Fruit fly (Drosophila melanogaster) whole organism, embryonic: ENCODE measurements around the gene Xport-B.

Experiments
- Bdp1 ChIP-seq: fragments of 200-800 bp; sonication (Bioruptor generic); optimal IDR thresholded peaks from 3 replicates; lab custom pipeline; 2016; ENCODE audit warnings: missing biosample characterization, missing genetic modification characterization
- CG10267 ChIP-seq: fragments of 200-800 bp; sonication (Bioruptor generic); optimal IDR thresholded peaks from 2 replicates; lab custom pipeline; 2018; ENCODE audit warnings: missing biosample characterization, mild to moderate bottlenecking, missing genetic modification characterization, moderate library complexity
- CG10321 ChIP-seq: fragments of 200-800 bp; sonication (Bioruptor generic); IDR thresholded peaks from 2 replicates; pipeline ENCODE4 v1.3.6; 2022; ENCODE audit warnings: missing biosample characterization, missing genetic modification characterization
- CG11085 ChIP-seq: fragments of 200-800 bp; sonication (Bioruptor generic); IDR thresholded peaks from 2 replicates; pipeline ENCODE4 v1.3.6; 2022; ENCODE audit warnings: missing biosample characterization, missing genetic modification characterization
- CG12744 ChIP-seq: fragments of 200-800 bp; sonication (Bioruptor generic); optimal IDR thresholded peaks from 2 replicates; lab custom pipeline; 2016; ENCODE audit warnings: missing biosample characterization, missing genetic modification characterization
- CG13424 ChIP-seq: fragments of 200-800 bp; sonication (Bioruptor generic); optimal IDR thresholded peaks from 2 replicates; lab custom pipeline; 2019; ENCODE audit warnings: missing biosample characterization, mild to moderate bottlenecking, missing genetic modification characterization, moderate library complexity
- CG13624 ChIP-seq: fragments of 200-800 bp; sonication (Bioruptor generic); optimal IDR thresholded peaks from 2 replicates; lab custom pipeline; 2016; ENCODE audit warnings: missing biosample characterization, missing genetic modification characterization
- CG14014 ChIP-seq: fragments of 200-800 bp; sonication (Bioruptor generic); IDR thresholded peaks from 2 replicates; pipeline ENCODE4 v1.3.6; 2022; ENCODE audit warnings: missing biosample characterization, missing genetic modification characterization
- CG2129 ChIP-seq: fragments of 200-800 bp; sonication (Bioruptor generic); IDR thresholded peaks from 2 replicates; pipeline ENCODE4 v1.3.6; 2022; ENCODE audit warnings: missing biosample characterization, missing genetic modification characterization; ENCODE audit not compliant: partially characterized antibody
- CG2202 ChIP-seq: fragments of 200-800 bp; sonication (Bioruptor generic); optimal IDR thresholded peaks from 2 replicates; lab custom pipeline; 2018; ENCODE audit warnings: missing biosample characterization, mild to moderate bottlenecking, missing genetic modification characterization
- CG31365 ChIP-seq: fragments of 200-800 bp; sonication (Bioruptor generic); optimal IDR thresholded peaks from 2 replicates; lab custom pipeline; 2018; ENCODE audit warnings: missing biosample characterization, mild to moderate bottlenecking, missing genetic modification characterization
- CG7271 ChIP-seq: fragments of 200-800 bp; sonication (Bioruptor generic); optimal IDR thresholded peaks from 2 replicates; lab custom pipeline; 2018; ENCODE audit warnings: missing biosample characterization, mild to moderate bottlenecking, missing genetic modification characterization, moderate library complexity
- CG7372 ChIP-seq: fragments of 200-800 bp; sonication (Bioruptor generic); IDR thresholded peaks from 2 replicates; pipeline ENCODE4 v1.3.6; 2022; ENCODE audit warnings: missing biosample characterization, missing genetic modification characterization
- CG7556 ChIP-seq: fragments of 200-800 bp; sonication (Bioruptor generic); optimal IDR thresholded peaks from 2 replicates; lab custom pipeline; 2017; ENCODE audit warnings: missing biosample characterization, mild to moderate bottlenecking, missing genetic modification characterization
- CG7786 ChIP-seq: fragments of 200-800 bp; sonication (Bioruptor generic); optimal IDR thresholded peaks from 2 replicates; lab custom pipeline; 2016; ENCODE audit warnings: missing biosample characterization, missing genetic modification characterization
- CG8290 ChIP-seq, 3 experiments: fragments of 200-800 bp; sonication (Bioruptor generic); optimal IDR thresholded peaks; 2 replicates each; lab custom pipeline; 2016 to 2019; ENCODE audit warnings: missing biosample characterization in 3 of 3, missing genetic modification characterization in 3 of 3, mild to moderate bottlenecking in 2 of 3, moderate library complexity in 1 of 3
- CG8388 ChIP-seq: fragments of 200-800 bp; sonication (Bioruptor generic); optimal IDR thresholded peaks from 2 replicates; lab custom pipeline; 2019; ENCODE audit warnings: missing biosample characterization, mild to moderate bottlenecking, missing genetic modification characterization, moderate library complexity
- CG9932 ChIP-seq: fragments of 200-800 bp; sonication (Bioruptor generic); IDR thresholded peaks from 2 replicates; pipeline ENCODE4 v1.3.6; 2022; ENCODE audit warnings: missing biosample characterization, missing genetic modification characterization
- CTCF ChIP-seq: fragments of 200-800 bp; sonication (Bioruptor generic); optimal IDR thresholded peaks from 2 replicates; lab custom pipeline; 2017; ENCODE audit warnings: missing biosample characterization, mild to moderate bottlenecking, missing genetic modification characterization, moderate library complexity
- D19B ChIP-seq: fragments of 200-800 bp; sonication (Bioruptor generic); optimal IDR thresholded peaks from 2 replicates; lab custom pipeline; 2017; ENCODE audit warnings: missing biosample characterization, mild to moderate bottlenecking, missing genetic modification characterization
- Dll ChIP-seq: fragments of 200-800 bp; sonication (Bioruptor generic); IDR thresholded peaks from 4 replicates; pipeline ENCODE4 v1.3.6; 2022; ENCODE audit warnings: missing biosample characterization, missing genetic modification characterization; ENCODE audit not compliant: partially characterized antibody
- Doc2 ChIP-seq: fragments of 200-800 bp; sonication (Bioruptor generic); IDR thresholded peaks from 2 replicates; pipeline ENCODE4 v1.3.6; 2022; ENCODE audit warnings: missing biosample characterization, missing genetic modification characterization
- Doc3 ChIP-seq: fragments of 200-800 bp; sonication (Bioruptor generic); IDR thresholded peaks from 3 replicates; pipeline ENCODE4 v1.3.6; 2022; ENCODE audit warnings: missing biosample characterization, missing genetic modification characterization; ENCODE audit not compliant: partially characterized antibody
- Ets65A ChIP-seq: fragments of 200-800 bp; sonication (Bioruptor generic); peaks from one replicate; lab custom pipeline; 2016; ENCODE audit warnings: missing biosample characterization, missing genetic modification characterization
- Fer1 ChIP-seq: fragments of 200-800 bp; sonication (Bioruptor generic); optimal IDR thresholded peaks from 2 replicates; lab custom pipeline; 2017; ENCODE audit warnings: missing biosample characterization, mild to moderate bottlenecking, missing genetic modification characterization
- H2.0 ChIP-seq: fragments of 200-800 bp; sonication (Bioruptor generic); IDR thresholded peaks from 2 replicates; pipeline ENCODE4 v1.3.6; 2022; ENCODE audit warnings: missing biosample characterization, missing genetic modification characterization
- HLH3B ChIP-seq: fragments of 200-800 bp; sonication (Bioruptor generic); IDR thresholded peaks from 2 replicates; pipeline ENCODE4 v1.3.6; 2022; ENCODE audit warnings: missing biosample characterization, missing genetic modification characterization
- Hr78 ChIP-seq, 2 experiments: fragments of 200-800 bp in 1 of 2; fragments of >200 bp in 1 of 2; sonication (Bioruptor generic) in 1 of 2; optimal IDR thresholded peaks; 2 replicates each; lab custom pipeline; 2017 to 2019; ENCODE audit warnings: missing biosample characterization in 2 of 2, missing genetic modification characterization in 2 of 2, mild to moderate bottlenecking in 1 of 2, moderate library complexity in 1 of 2
- Max ChIP-seq: fragments of 200-800 bp; sonication (Bioruptor generic); optimal IDR thresholded peaks from 2 replicates; lab custom pipeline; 2016; ENCODE audit warnings: missing biosample characterization, mild to moderate bottlenecking, missing genetic modification characterization
- Med ChIP-seq: fragments of 200-800 bp; sonication (Bioruptor generic); peaks from one replicate; lab custom pipeline; 2016; ENCODE audit warnings: missing biosample characterization, missing genetic modification characterization, mild to moderate bottlenecking, inconsistent platforms, moderate library complexity
- Oaz ChIP-seq: fragments of 200-800 bp; sonication (Bioruptor generic); IDR thresholded peaks from 2 replicates; pipeline ENCODE4 v1.3.6; 2022; ENCODE audit warnings: missing biosample characterization, missing genetic modification characterization
- Side ChIP-seq: fragments of 200-800 bp; sonication (Bioruptor generic); optimal IDR thresholded peaks from 2 replicates; lab custom pipeline; 2016; ENCODE audit warnings: missing biosample characterization, missing genetic modification characterization
- Tbp ChIP-seq: fragments of >200 bp; optimal IDR thresholded peaks from 2 replicates; lab custom pipeline; 2018; ENCODE audit warnings: missing biosample characterization, missing genetic modification characterization
- Xbp1 ChIP-seq: fragments of 200-800 bp; sonication (Bioruptor generic); optimal IDR thresholded peaks from 3 replicates; lab custom pipeline; 2016; ENCODE audit warnings: missing biosample characterization, mild to moderate bottlenecking, missing genetic modification characterization
- bigmax ChIP-seq: fragments of 200-800 bp; sonication (Bioruptor generic); optimal IDR thresholded peaks from 2 replicates; lab custom pipeline; 2018; ENCODE audit warnings: missing biosample characterization, mild to moderate bottlenecking, missing genetic modification characterization
- cwo ChIP-seq: fragments of 200-800 bp; sonication (Bioruptor generic); optimal IDR thresholded peaks from 3 replicates; lab custom pipeline; 2017; ENCODE audit warnings: missing biosample characterization, missing genetic modification characterization, mild to moderate bottlenecking, moderate library complexity, missing genetic modification reagents
- da ChIP-seq: fragments of 200-800 bp; sonication (Bioruptor generic); optimal IDR thresholded peaks from 2 replicates; lab custom pipeline; 2016; ENCODE audit warnings: missing biosample characterization, missing genetic modification characterization
- eve ChIP-seq, 2 experiments: fragments of >200 bp; optimal IDR thresholded peaks; 2 replicates each; lab custom pipeline; 2017; ENCODE audit warnings: missing biosample characterization in 2 of 2, missing genetic modification characterization in 2 of 2
- gcm ChIP-seq: fragments of 200-800 bp; sonication (Bioruptor generic); optimal IDR thresholded peaks from 2 replicates; lab custom pipeline; 2019; ENCODE audit warnings: missing biosample characterization, mild to moderate bottlenecking, missing genetic modification characterization, moderate library complexity
- gem ChIP-seq: fragments of 200-800 bp; sonication (Bioruptor generic); optimal IDR thresholded peaks from 2 replicates; lab custom pipeline; 2019; ENCODE audit warnings: missing biosample characterization, mild to moderate bottlenecking, missing genetic modification characterization, moderate library complexity
- insv ChIP-seq, 2 experiments: fragments of 200-800 bp; sonication (Bioruptor generic); optimal IDR thresholded peaks; 3 replicates each; lab custom pipeline; 2016 to 2018; ENCODE audit warnings: missing biosample characterization in 2 of 2, missing genetic modification characterization in 2 of 2
- kah ChIP-seq: fragments of 200-800 bp; sonication (Bioruptor generic); optimal IDR thresholded peaks from 2 replicates; lab custom pipeline; 2018; ENCODE audit warnings: missing biosample characterization, mild to moderate bottlenecking, missing genetic modification characterization
- klu ChIP-seq: fragments of 200-800 bp; sonication (Bioruptor generic); IDR thresholded peaks from 2 replicates; pipeline ENCODE4 v1.3.6; 2022; ENCODE audit warnings: missing biosample characterization, missing genetic modification characterization
- knrl ChIP-seq: fragments of 200-800 bp; sonication (Bioruptor generic); IDR thresholded peaks from 3 replicates; pipeline ENCODE4 v1.3.6; 2022; ENCODE audit warnings: missing biosample characterization, missing genetic modification characterization; ENCODE audit not compliant: partially characterized antibody
- lmd ChIP-seq: fragments of 200-800 bp; sonication (Bioruptor generic); IDR thresholded peaks from 2 replicates; pipeline ENCODE4 v1.3.6; 2022; ENCODE audit warnings: missing biosample characterization, missing genetic modification characterization
- p53 ChIP-seq: fragments of 200-800 bp; sonication (Bioruptor generic); optimal IDR thresholded peaks from 2 replicates; lab custom pipeline; 2016; ENCODE audit warnings: missing biosample characterization, missing genetic modification characterization
- psq ChIP-seq: fragments of 200-800 bp; sonication (Bioruptor generic); optimal IDR thresholded peaks from 2 replicates; lab custom pipeline; 2017; ENCODE audit warnings: missing biosample characterization, missing genetic modification characterization
- pum ChIP-seq: fragments of 200-800 bp; sonication (Bioruptor generic); optimal IDR thresholded peaks from 2 replicates; lab custom pipeline; 2016; ENCODE audit warnings: missing biosample characterization, missing genetic modification characterization
- row ChIP-seq: fragments of 200-800 bp; sonication (Bioruptor generic); IDR thresholded peaks from 3 replicates; pipeline ENCODE4 v1.3.6; 2022; ENCODE audit warnings: missing biosample characterization, missing genetic modification characterization
- sens ChIP-seq: fragments of 200-800 bp; sonication (Bioruptor generic); peaks from one replicate; lab custom pipeline; 2016; ENCODE audit warnings: missing biosample characterization, missing genetic modification characterization
- seq ChIP-seq: fragments of 200-800 bp; sonication (Bioruptor generic); IDR thresholded peaks from 2 replicates; pipeline ENCODE4 v1.3.6; 2022; ENCODE audit warnings: missing biosample characterization, missing genetic modification characterization
- ssp ChIP-seq: fragments of 200-800 bp; sonication (Bioruptor generic); IDR thresholded peaks from 2 replicates; pipeline ENCODE4 v1.3.6; 2022; ENCODE audit warnings: missing biosample characterization, missing genetic modification characterization

The Xport-B gene

DNA sequence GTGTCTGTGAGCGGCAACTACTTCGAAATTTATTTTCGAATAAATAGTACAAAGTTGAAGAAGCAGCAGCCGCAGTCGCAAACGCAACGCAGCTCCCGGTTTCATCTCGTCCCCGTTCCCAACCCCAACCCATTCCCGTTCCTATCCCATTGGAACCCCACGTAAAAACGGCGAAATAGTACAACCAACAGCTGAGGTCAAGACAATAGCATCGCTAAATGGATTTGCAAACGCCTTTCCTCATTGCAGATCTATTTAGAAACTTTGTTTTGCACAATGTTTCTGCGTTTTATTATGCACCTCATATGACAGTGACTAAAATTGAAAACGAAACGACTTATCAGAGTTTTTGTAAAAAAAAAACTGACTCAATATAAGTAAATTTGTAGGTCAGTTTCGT lies 23.8 kb downstream of the Xport-B start (continued):
- no peak for TF ChIP-seq insv (GFP tag; optimal IDR thresholded peaks at IDR 0.05; lab: Kevin White, UChicago)
- TF ChIP-seq CG11085 (GFP tag; lab: Robert Waterston, UW) = no peak
- no peak for TF ChIP-seq CG14014 (GFP tag; lab: Robert Waterston, UW)
- no peak for TF ChIP-seq CG7271 (tag; lab: Kevin White, UChicago)
- TF ChIP-seq Dll (GFP tag; lab: Robert Waterston, UW) = no peak
- TF ChIP-seq CTCF (GFP tag; lab: Kevin White, UChicago) = no peak
- TF ChIP-seq CG9932 (GFP tag; lab: Robert Waterston, UW) = peak; percentile 24; the same call in 1 of the 2 replicates
- TF ChIP-seq row (GFP tag; lab: Robert Waterston, UW) = peak; percentile 29; the same call in 1 of the 3 replicates
- peak; percentile 23; the same call in 1 of the 2 replicates for TF ChIP-seq HLH3B
- no peak for TF ChIP-seq p53
- TF ChIP-seq D19B (GFP tag; lab: Kevin White, UChicago) = no peak
- no peak for TF ChIP-seq ssp
- no peak for TF ChIP-seq eve (GFP tag; optimal IDR thresholded peaks at IDR 0.05; lab: Kevin White, UChicago)
- TF ChIP-seq knrl = no peak
- TF ChIP-seq CG12744 (GFP tag; lab: Kevin White, UChicago) = no peak
- TF ChIP-seq CG2202 = no peak
- no peak for TF ChIP-seq Doc2
- TF ChIP-seq CG10321 (GFP tag; lab: Robert Waterston, UW) = no peak
- peak; percentile 13 for TF ChIP-seq Ets65A
- TF ChIP-seq gcm (GFP tag; lab: Kevin White, UChicago) = no peak
- TF ChIP-seq psq (GFP tag; lab: Kevin White, UChicago) = no peak
- TF ChIP-seq pum (GFP tag; lab: Kevin White, UChicago) = no peak
- TF ChIP-seq Tbp (GFP tag; lab: Kevin White, UChicago) = no peak
- no peak for TF ChIP-seq Max (GFP tag; lab: Kevin White, UChicago)
- TF ChIP-seq seq (GFP tag; lab: Robert Waterston, UW) = no peak
- peak; percentile 74 for TF ChIP-seq sens (GFP tag; lab: Kevin White, UChicago)
- no peak for TF ChIP-seq CG8388 (GFP tag; lab: Kevin White, UChicago)
- TF ChIP-seq CG31365 = no peak
- TF ChIP-seq cwo (GFP tag; lab: Kevin White, UChicago) = no peak
- TF ChIP-seq CG13624 (GFP tag; lab: Kevin White, UChicago) = no peak
- no peak for TF ChIP-seq CG7372 (GFP tag; lab: Robert Waterston, UW)
- TF ChIP-seq Bdp1 (GFP tag; lab: Kevin White, UChicago) = no peak
- no peak for TF ChIP-seq CG8290 (GFP tag; optimal IDR thresholded peaks at IDR 0.05; lab: Kevin White, UChicago)
- TF ChIP-seq CG8290 (tag; optimal IDR thresholded peaks at IDR 0.05; lab: Kevin White, UChicago) = no peak
- TF ChIP-seq da (GFP tag; lab: Kevin White, UChicago) = no peak
- no peak for TF ChIP-seq CG2129 (GFP tag; lab: Robert Waterston, UW)
- no peak for TF ChIP-seq klu (GFP tag; lab: Robert Waterston, UW)
- TF ChIP-seq Hr78 (GFP tag; optimal IDR thresholded peaks at IDR 0.05; lab: Kevin White, UChicago) = no peak
- TF ChIP-seq CG10267 (tag; lab: Kevin White, UChicago) = no peak
- TF ChIP-seq H2.0 (GFP tag; lab: Robert Waterston, UW) = peak; percentile 18; the same call in 1 of the 2 replicates
- no peak for TF ChIP-seq CG7786
- no peak for TF ChIP-seq kah (GFP tag; lab: Kevin White, UChicago)
- no peak for TF ChIP-seq bigmax (GFP tag; lab: Kevin White, UChicago)
- no peak for TF ChIP-seq CG7556 (GFP tag; lab: Kevin White, UChicago)
- 0 out of 2 replicates have a peak, but pooled peaks have one; percentile 22 for TF ChIP-seq lmd (GFP tag; lab: Robert Waterston, UW)
- TF ChIP-seq CG13424 (tag; lab: Kevin White, UChicago) = no peak
- TF ChIP-seq gem (tag; lab: Kevin White, UChicago) = peak; percentile 6
- no peak for TF ChIP-seq Side
- TF ChIP-seq Fer1 = no peak
- TF ChIP-seq Oaz (GFP tag; lab: Robert Waterston, UW) = no peak
- no peak for TF ChIP-seq Doc3 (GFP tag; lab: Robert Waterston, UW)
- TF ChIP-seq Xbp1 (GFP tag; lab: Kevin White, UChicago) = peak; percentile 5
- TF ChIP-seq Med (GFP tag; lab: Kevin White, UChicago) = peak; percentile 50
